Worm (Caenorhabditis elegans): ENCODE results near the gene F52G2.3.
A peak's percentile ranks its signal among the peaks of the same experiment; 100 is the strongest.

Gene F52G2.3

DNA sequence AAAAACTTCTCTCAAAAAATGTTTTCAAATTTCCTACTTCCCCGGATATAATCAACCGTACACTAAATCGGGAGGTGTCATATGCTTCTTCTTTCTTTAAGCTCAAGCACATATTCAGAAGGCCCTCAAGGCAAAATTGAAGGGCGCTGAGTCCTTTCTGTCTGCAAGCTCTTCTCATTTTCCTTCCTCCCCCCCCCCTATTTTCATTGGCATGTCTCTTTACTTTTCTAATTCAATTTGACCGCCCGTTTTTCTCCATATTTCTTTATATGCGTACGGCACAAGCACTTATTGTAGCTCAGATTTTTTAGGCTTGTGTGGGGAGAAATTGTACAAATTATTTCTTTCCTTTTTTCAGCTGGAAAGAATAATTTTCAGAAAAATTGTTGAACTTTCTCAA is 7.5 kb upstream of the F52G2.3 start:
- TF ChIP-seq hmg-4 (GFP tag; optimal IDR thresholded peaks at IDR 0.05) (no peak), ama-1 (optimal IDR thresholded peaks at IDR 0.05) (no peak), sea-1 (GFP tag; conservative IDR thresholded peaks at IDR 0.05) (no peak), flt-1 (GFP tag; IDR thresholded peaks at IDR 0.05) (no peak), B0310.2 (tag; optimal IDR thresholded peaks at IDR 0.05) (no peak), tbx-11 (GFP tag; IDR thresholded peaks at IDR 0.05) (no peak), tra-4 (tag; optimal IDR thresholded peaks at IDR 0.05) (no peak), aly-1 (tag; optimal IDR thresholded peaks at IDR 0.05) (no peak)

DNA sequence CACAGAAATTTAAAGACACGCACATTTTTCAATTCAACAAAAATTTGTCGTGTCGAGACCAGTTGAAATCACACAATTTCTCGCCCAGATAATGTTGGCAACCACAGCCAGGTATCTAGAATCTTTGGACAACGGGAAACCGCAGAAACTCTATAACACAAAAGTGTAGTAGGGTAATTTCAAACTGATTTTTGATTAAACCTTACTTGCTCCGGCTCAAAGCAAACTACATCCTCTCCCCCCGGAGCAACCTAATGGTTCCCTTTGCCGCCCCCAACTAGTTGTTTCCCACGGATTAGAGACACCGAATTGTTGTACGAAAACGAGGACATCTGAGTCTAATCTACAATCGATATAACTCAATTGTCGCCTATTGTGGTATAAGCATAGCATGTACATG is 6.3 kb upstream of the F52G2.3 start:
- TF ChIP-seq flt-1 (GFP tag; IDR thresholded peaks at IDR 0.05) (no peak), B0310.2 (tag; optimal IDR thresholded peaks at IDR 0.05) (no peak), hnd-1 (tag; optimal IDR thresholded peaks at IDR 0.05) (no peak), ceh-13 (GFP tag; optimal IDR thresholded peaks at IDR 0.05) (no peak), tbx-37 (GFP tag; conservative IDR thresholded peaks at IDR 0.05) (no peak), ama-1 (optimal IDR thresholded peaks at IDR 0.05) (no peak), sea-1 (GFP tag; conservative IDR thresholded peaks at IDR 0.05) (no peak), tra-4 (tag; optimal IDR thresholded peaks at IDR 0.05) (no peak), scrt-1 (GFP tag; IDR thresholded peaks at IDR 0.05) (no peak), F13C5.2 (tag; optimal IDR thresholded peaks at IDR 0.05) (no peak), pes-1 (GFP tag; IDR thresholded peaks at IDR 0.05) (no peak), hmg-4 (GFP tag; optimal IDR thresholded peaks at IDR 0.05) (no peak), aly-1 (tag; optimal IDR thresholded peaks at IDR 0.05) (no peak), ets-7 (tag; optimal IDR thresholded peaks at IDR 0.05) (no peak), hmbx-1 (tag; optimal IDR thresholded peaks at IDR 0.05) (no peak), tbx-11 (GFP tag; IDR thresholded peaks at IDR 0.05) (no peak), ceh-36 (tag; optimal IDR thresholded peaks at IDR 0.05) (no peak)

DNA sequence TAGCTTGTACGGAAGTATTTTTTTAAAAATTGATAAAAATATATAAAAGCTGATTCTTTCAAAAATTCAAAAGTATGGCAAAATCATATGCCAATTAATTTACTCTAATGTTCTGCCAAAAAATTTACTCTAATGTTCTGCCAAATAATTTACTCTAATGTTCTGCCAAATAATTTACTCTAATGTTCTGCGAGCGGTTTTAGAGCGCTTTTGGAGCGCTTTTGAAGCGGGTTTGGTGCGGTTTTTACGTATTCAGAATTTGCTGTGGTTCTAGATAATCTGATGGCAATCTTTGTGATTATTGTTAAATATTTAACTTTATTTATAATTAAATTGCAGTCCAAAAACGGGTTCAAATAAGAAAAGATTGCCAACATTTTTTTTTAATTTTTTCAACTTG is 1.3 kb upstream of the F52G2.3 start:
- TF ChIP-seq tra-4 (tag; optimal IDR thresholded peaks at IDR 0.05), result no peak
- TF ChIP-seq hmbx-1 (tag; optimal IDR thresholded peaks at IDR 0.05), result peak; percentile 21
- TF ChIP-seq F13C5.2 (tag; optimal IDR thresholded peaks at IDR 0.05), result peak; percentile 30

DNA sequence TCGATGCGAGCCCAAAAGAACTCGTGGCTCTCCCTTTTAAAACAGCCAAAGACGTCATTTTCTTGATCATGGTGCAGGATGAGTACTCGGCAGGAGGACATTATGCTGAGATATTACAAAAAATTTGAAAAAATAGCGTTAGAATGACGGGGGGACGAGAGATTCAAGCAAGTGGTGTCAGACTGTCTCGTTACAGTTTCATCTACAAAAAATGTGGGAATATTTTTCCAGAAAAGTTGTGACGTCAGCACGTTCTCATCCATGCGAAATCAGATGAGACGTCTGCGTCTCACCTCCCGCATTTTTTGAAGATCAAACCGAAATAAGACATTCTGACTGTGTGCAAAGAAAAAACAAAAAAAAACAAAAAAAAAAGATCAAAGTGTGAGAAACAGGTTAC is 7.9 kb downstream of the F52G2.3 start, which contains the start of gene rsd-2:
Gene rsd-2, minus strand, starts transcription at position 101 of the 400 bp plus-strand sequence.
- TF ChIP-seq scrt-1 (GFP tag; IDR thresholded peaks at IDR 0.05) (no peak), B0310.2 (tag; optimal IDR thresholded peaks at IDR 0.05) (no peak), tbx-37 (GFP tag; conservative IDR thresholded peaks at IDR 0.05) (no peak), tbx-11 (GFP tag; IDR thresholded peaks at IDR 0.05) (no peak), hmbx-1 (tag; optimal IDR thresholded peaks at IDR 0.05) (no peak), pes-1 (GFP tag; IDR thresholded peaks at IDR 0.05) (no peak)

DNA sequence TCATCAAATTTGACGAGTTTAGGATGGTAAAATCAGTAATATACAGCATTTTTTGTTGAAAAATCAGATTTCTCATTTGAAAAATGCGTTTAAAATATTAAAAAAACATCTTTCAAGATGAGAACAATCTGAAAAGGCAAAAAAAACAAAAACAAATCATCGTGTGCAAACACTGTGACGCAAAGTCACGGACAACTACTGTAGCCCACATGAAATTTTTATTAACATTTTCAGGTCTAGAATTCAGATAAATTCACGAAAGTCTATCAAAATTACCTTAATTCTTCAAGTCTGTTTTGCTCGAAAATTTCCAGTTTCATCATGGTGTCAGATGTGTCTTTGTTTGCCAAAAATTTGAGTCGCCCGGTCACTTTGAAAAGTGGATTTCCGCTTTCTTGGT is 9.1 kb downstream of the F52G2.3 start:
- TF ChIP-seq F13C5.2 (tag; optimal IDR thresholded peaks at IDR 0.05) (no peak), flt-1 (GFP tag; IDR thresholded peaks at IDR 0.05) (no peak), aly-1 (tag; optimal IDR thresholded peaks at IDR 0.05) (no peak), ceh-36 (tag; optimal IDR thresholded peaks at IDR 0.05) (no peak), tbx-11 (GFP tag; IDR thresholded peaks at IDR 0.05) (no peak), ceh-13 (GFP tag; optimal IDR thresholded peaks at IDR 0.05) (no peak), ets-7 (tag; optimal IDR thresholded peaks at IDR 0.05) (no peak), ama-1 (optimal IDR thresholded peaks at IDR 0.05) (no peak), hmbx-1 (tag; optimal IDR thresholded peaks at IDR 0.05) (no peak), hnd-1 (tag; optimal IDR thresholded peaks at IDR 0.05) (no peak), tra-4 (tag; optimal IDR thresholded peaks at IDR 0.05) (no peak), sea-1 (GFP tag; conservative IDR thresholded peaks at IDR 0.05) (no peak), scrt-1 (GFP tag; IDR thresholded peaks at IDR 0.05) (no peak), hmg-4 (GFP tag; optimal IDR thresholded peaks at IDR 0.05) (no peak), tbx-37 (GFP tag; conservative IDR thresholded peaks at IDR 0.05) (no peak), pes-1 (GFP tag; IDR thresholded peaks at IDR 0.05) (no peak), B0310.2 (tag; optimal IDR thresholded peaks at IDR 0.05) (no peak)

DNA sequence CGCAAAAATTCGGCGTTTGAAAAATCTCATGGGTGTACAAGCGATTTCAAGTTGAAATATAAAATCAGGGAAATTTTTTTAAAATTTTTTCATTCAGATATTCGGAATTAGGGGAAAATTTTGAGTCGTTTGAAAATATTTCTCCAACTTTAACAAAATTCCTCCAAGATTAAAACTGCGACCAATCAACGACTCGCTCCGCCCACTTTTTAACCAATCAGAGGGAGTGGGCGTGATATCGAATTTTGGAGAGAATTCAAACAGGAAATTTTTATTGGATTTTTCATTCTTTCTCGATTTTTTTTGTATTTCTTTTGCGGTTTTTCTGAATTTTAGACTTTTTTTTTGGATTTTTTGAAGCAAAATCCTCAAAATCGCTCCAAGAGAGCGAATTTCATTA is 22.8 kb downstream of the F52G2.3 start:
- TF ChIP-seq F13C5.2 (tag; optimal IDR thresholded peaks at IDR 0.05) (no peak), ceh-13 (GFP tag; optimal IDR thresholded peaks at IDR 0.05) (no peak), tra-4 (tag; optimal IDR thresholded peaks at IDR 0.05) (no peak), ama-1 (optimal IDR thresholded peaks at IDR 0.05) (no peak), B0310.2 (tag; optimal IDR thresholded peaks at IDR 0.05) (no peak), sea-1 (GFP tag; conservative IDR thresholded peaks at IDR 0.05) (no peak), hmg-4 (GFP tag; optimal IDR thresholded peaks at IDR 0.05) (no peak), ceh-36 (tag; optimal IDR thresholded peaks at IDR 0.05) (no peak), scrt-1 (GFP tag; IDR thresholded peaks at IDR 0.05) (no peak), tbx-37 (GFP tag; conservative IDR thresholded peaks at IDR 0.05) (no peak), pes-1 (GFP tag; IDR thresholded peaks at IDR 0.05) (no peak), hnd-1 (tag; optimal IDR thresholded peaks at IDR 0.05) (no peak), ets-7 (tag; optimal IDR thresholded peaks at IDR 0.05) (no peak), flt-1 (GFP tag; IDR thresholded peaks at IDR 0.05) (no peak), hmbx-1 (tag; optimal IDR thresholded peaks at IDR 0.05) (no peak)

DNA sequence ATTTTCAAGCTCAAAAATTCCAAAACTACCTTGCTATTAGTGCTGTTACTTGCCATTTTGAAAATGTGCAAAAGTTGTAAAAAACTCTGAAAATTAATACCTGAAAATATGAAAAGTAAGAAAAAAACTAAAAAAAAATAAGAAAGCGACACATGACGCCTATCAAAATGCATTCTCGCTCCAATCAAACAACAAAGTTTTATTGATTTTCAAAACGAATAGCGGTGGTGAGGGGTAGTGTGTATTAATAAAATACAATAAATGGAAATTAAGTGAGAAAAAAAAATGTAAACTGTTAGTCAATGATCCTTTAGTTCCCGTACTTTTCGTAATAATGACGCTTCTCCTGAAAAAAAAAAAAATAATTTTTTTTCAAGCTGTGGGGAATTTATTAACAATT is 26.2 kb downstream of the F52G2.3 start, which contains the start of gene dcap-2:
Gene dcap-2, minus strand, starts transcription at position 86 of the 400 bp plus-strand sequence.
- no peak for TF ChIP-seq tbx-11 (GFP tag; IDR thresholded peaks at IDR 0.05)
- TF ChIP-seq hmg-4 (GFP tag; optimal IDR thresholded peaks at IDR 0.05), result no peak
- TF ChIP-seq hmbx-1 (tag; optimal IDR thresholded peaks at IDR 0.05), result no peak
- TF ChIP-seq sea-1 (GFP tag; conservative IDR thresholded peaks at IDR 0.05), result no peak
- TF ChIP-seq flt-1 (GFP tag; IDR thresholded peaks at IDR 0.05), result no peak
- no peak for TF ChIP-seq pes-1 (GFP tag; IDR thresholded peaks at IDR 0.05)
- TF ChIP-seq aly-1 (tag; optimal IDR thresholded peaks at IDR 0.05), result no peak
- no peak for TF ChIP-seq B0310.2 (tag; optimal IDR thresholded peaks at IDR 0.05)
- no peak for TF ChIP-seq tra-4 (tag; optimal IDR thresholded peaks at IDR 0.05)
- TF ChIP-seq F13C5.2 (tag; optimal IDR thresholded peaks at IDR 0.05), result no peak
- TF ChIP-seq ets-7 (tag; optimal IDR thresholded peaks at IDR 0.05), result no peak
- TF ChIP-seq tbx-37 (GFP tag; conservative IDR thresholded peaks at IDR 0.05), result no peak
- TF ChIP-seq ama-1 (optimal IDR thresholded peaks at IDR 0.05), result no peak
- TF ChIP-seq ceh-36 (tag; optimal IDR thresholded peaks at IDR 0.05), result no peak
- TF ChIP-seq hnd-1 (tag; optimal IDR thresholded peaks at IDR 0.05), result no peak
- no peak for TF ChIP-seq scrt-1 (GFP tag; IDR thresholded peaks at IDR 0.05)
- no peak for TF ChIP-seq ceh-13 (GFP tag; optimal IDR thresholded peaks at IDR 0.05)
